Fruit fly (Drosophila melanogaster) whole organism, pupa: ENCODE results near the gene PIG-K.

ENCODE experiments used
- EcR ChIP-seq: fragments of 200-800 bp; sonication (Bioruptor generic); optimal IDR thresholded peaks from 3 replicates; lab custom pipeline; 2019; ENCODE audit warnings: missing biosample characterization, missing genetic modification characterization, mild to moderate bottlenecking, moderate library complexity, missing genetic modification reagents
- Pif1B ChIP-seq: fragments of 200-800 bp; sonication (Bioruptor generic); optimal IDR thresholded peaks from 3 replicates; lab custom pipeline; 2016; ENCODE audit warnings: missing biosample characterization, missing genetic modification characterization
- Snoo ChIP-seq: fragments of 200-800 bp; sonication (Bioruptor generic); optimal IDR thresholded peaks from 3 replicates; lab custom pipeline; 2017; ENCODE audit warnings: missing biosample characterization, mild to moderate bottlenecking, missing genetic modification characterization, inconsistent platforms

DNA sequence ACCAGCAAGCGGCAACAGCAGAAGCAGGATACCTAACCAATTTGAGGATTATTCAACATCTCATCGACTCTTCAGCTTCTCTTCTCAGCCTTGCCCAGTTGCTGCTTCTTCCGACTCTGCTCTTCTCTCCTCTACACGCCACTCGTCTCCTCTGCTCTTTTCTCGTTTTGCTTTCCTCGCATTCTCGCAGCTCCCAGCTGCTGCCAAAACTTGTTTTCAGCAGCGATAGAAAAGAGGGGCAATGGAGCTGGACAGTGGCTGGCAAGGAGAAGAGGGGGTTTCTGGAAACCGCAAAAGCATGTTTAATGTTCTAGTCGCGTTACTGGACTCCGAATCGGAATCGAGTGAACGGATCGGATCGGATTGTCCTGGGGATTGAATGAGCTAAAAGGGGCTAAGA lies 4.2 kb upstream of the PIG-K start:
- TF ChIP-seq Snoo (tag; lab: Kevin White, UChicago), result no peak
- TF ChIP-seq Pif1B (GFP tag; lab: Kevin White, UChicago), result no peak
- TF ChIP-seq EcR, result no peak
